Worm (Caenorhabditis elegans): ENCODE measurements around the gene F28E10.1.

The F28E10.1 gene

DNA sequence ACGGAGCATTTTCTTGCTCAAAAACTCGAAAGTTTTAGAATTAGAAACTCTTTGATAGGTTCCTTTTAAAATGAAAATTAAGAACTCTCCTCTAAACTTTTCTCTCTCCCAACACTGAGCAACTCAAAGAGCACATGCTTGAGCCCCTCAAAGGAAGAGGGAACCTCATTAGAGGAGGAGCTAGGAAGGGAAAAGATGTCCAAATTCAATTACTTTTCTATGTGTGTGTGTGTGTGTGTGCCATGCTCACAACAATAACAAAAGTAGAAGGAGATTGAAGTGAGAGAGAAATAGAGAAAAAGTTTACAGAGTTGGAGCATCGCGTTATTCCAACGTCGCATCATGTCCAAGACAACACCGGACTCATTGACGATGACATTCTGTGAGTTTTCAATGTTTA lies 17.4 kb downstream of the F28E10.1 start (continued):
- TF ChIP-seq ces-1 (GFP tag; optimal IDR thresholded peaks at IDR 0.05) (peak; percentile 95), rbr-2 (tag; optimal IDR thresholded peaks at IDR 0.05) (peak; percentile 29), cey-2 (tag; optimal IDR thresholded peaks at IDR 0.05; ENCODE audit: borderline replicate concordance, insufficient read depth) (no peak), saeg-2 (GFP tag; IDR thresholded peaks at IDR 0.05) (no peak), php-3 (GFP tag; IDR thresholded peaks at IDR 0.05) (no peak), aly-2 (tag; optimal IDR thresholded peaks at IDR 0.05) (no peak), gei-8 (GFP tag; optimal IDR thresholded peaks at IDR 0.05) (no peak), T20F7.1 (GFP tag; optimal IDR thresholded peaks at IDR 0.05) (no peak), nhr-25 (tag; optimal IDR thresholded peaks at IDR 0.05; ENCODE audit: borderline replicate concordance, insufficient read depth) (no peak), ceh-44 (GFP tag; IDR thresholded peaks at IDR 0.05) (no peak), nhr-77 (tag; optimal IDR thresholded peaks at IDR 0.05) (no peak), F37D6.2 (tag; optimal IDR thresholded peaks at IDR 0.05) (no peak), dmd-9 (GFP tag; IDR thresholded peaks at IDR 0.05) (no peak), mdl-1 (tag; optimal IDR thresholded peaks at IDR 0.05) (peak in 1 of 2 experiments; percentile 54), ceh-82 (tag; optimal IDR thresholded peaks at IDR 0.05) (no peak), ztf-7 (tag; optimal IDR thresholded peaks at IDR 0.05) (no peak), jun-1 (tag; optimal IDR thresholded peaks at IDR 0.05) (no peak), set-16 (GFP tag; IDR thresholded peaks at IDR 0.05) (no peak), ctbp-1 (GFP tag; IDR thresholded peaks at IDR 0.05) (peak; percentile 80), dpl-1 (GFP tag; optimal IDR thresholded peaks at IDR 0.05) (no peak), nhr-42 (GFP tag; IDR thresholded peaks at IDR 0.05) (no peak), pha-4 (GFP tag; IDR thresholded peaks at IDR 0.05) (no peak), pha-4 (tag; optimal IDR thresholded peaks at IDR 0.05) (no peak), lin-15B (tag; optimal IDR thresholded peaks at IDR 0.05) (no peak), snpc-4 (tag; optimal IDR thresholded peaks at IDR 0.05) (no peak), hlh-30 (tag; optimal IDR thresholded peaks at IDR 0.05; ENCODE audit: insufficient read depth) (peak; percentile 31), nhr-28 (tag; optimal IDR thresholded peaks at IDR 0.05) (no peak), nhr-76 (tag; optimal IDR thresholded peaks at IDR 0.05) (no peak), dve-1 (tag; optimal IDR thresholded peaks at IDR 0.05; ENCODE audit: insufficient read depth) (no peak)

DNA sequence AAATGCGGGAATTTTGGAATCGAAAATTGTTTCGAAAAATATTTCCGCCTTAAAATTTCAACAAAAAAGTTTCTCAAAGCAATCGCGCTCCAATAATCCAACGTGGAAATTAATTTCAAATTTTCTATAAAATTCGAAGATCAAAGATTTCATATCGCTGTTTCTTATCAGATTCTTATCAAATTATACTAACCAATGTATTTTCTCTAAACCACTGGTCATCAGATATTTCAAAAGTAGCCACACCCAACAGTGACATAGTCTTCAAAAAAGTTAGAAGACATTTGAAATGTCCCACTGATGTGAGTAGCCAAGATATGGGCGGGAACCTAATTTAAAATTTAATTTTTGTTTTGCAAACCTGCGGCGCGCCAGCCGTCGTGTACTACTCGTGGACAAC lies 18.9 kb downstream of the F28E10.1 start:
- TF ChIP-seq lir-3 (tag; optimal IDR thresholded peaks at IDR 0.05) (no peak), ztf-7 (tag; optimal IDR thresholded peaks at IDR 0.05) (no peak), nhr-48 (tag; optimal IDR thresholded peaks at IDR 0.05) (no peak), lin-29 (GFP tag; IDR thresholded peaks at IDR 0.05) (no peak), aly-2 (tag; optimal IDR thresholded peaks at IDR 0.05) (no peak), ZK546.5 (tag; optimal IDR thresholded peaks at IDR 0.05) (no peak), unc-39 (tag; optimal IDR thresholded peaks at IDR 0.05) (no peak), mdl-1 (tag; optimal IDR thresholded peaks at IDR 0.05) (no peak)

DNA sequence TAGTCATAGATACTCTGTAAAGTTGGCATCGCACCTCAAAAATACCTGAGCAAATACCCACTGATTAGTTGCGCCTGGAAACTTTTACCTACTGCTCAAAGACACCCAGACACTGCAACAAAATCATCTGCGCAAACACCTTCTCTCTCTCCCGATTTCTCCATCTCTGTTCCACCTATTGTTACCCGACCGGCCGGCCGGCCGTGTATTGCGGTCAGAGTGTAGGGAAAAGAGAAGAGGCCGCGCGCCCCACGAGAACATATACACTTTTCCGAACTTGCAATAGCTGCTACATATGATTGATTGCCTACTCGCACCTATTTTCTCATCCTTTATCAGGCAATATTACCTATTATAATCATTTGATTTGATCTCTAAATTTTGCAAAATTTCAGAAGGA lies 19.8 kb downstream of the F28E10.1 start:
- TF ChIP-seq lsy-2 (tag; optimal IDR thresholded peaks at IDR 0.05): no peak
- peak; percentile 1 for TF ChIP-seq nhr-28 (tag; optimal IDR thresholded peaks at IDR 0.05)
- TF ChIP-seq mxl-3 (GFP tag; optimal IDR thresholded peaks at IDR 0.05): peak; percentile 9
- TF ChIP-seq aha-1 (tag): peak; percentile 13
- TF ChIP-seq rbr-2 (tag; optimal IDR thresholded peaks at IDR 0.05): peak; percentile 6
- peak; percentile 20 for TF ChIP-seq hlh-11 (tag; optimal IDR thresholded peaks at IDR 0.05)
- TF ChIP-seq nhr-48 (tag; optimal IDR thresholded peaks at IDR 0.05): no peak
- TF ChIP-seq nhr-77 (tag; optimal IDR thresholded peaks at IDR 0.05): no peak
